Fruit fly (Drosophila melanogaster): ENCODE measurements around the gene RpL30.

DNA sequence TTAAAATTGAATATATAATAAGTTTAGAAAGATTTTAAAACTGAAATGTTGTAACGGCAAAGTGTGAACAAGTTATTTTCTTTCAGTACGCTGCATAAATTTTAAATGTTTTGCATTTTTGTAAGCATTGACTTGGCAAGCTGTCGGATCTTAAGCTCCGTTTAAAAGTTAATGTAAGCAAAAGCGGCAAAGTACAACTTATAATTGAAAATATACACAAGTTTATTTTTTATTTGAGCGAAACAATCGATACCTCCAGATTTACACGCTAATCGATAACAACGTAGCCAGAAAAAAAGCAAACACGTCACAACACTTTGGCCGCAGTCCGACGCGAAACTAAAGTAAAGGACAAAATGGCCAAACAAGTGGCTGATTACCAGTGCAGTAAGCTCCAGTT lies 32.5 kb upstream of the RpL30 start, which contains the start of gene Catsup:
- TF ChIP-seq achi (GFP tag; optimal IDR thresholded peaks at IDR 0.05): no peak
- TF ChIP-seq fd59A (GFP tag; optimal IDR thresholded peaks at IDR 0.05): no peak
- no peak for TF ChIP-seq CG16779 (tag; optimal IDR thresholded peaks at IDR 0.05)
- TF ChIP-seq fd85E (GFP tag; optimal IDR thresholded peaks at IDR 0.05): no peak
- TF ChIP-seq Hr4 (GFP tag; optimal IDR thresholded peaks at IDR 0.05): no peak
